Worm (Caenorhabditis elegans) whole organism, L2 larva: ENCODE data around the gene lig-4.

ENCODE experiments used
- C34F6.9 ChIP-seq: fragments of 150-350 bp; optimal IDR thresholded peaks from 2 replicates; lab custom pipeline; 2014; ENCODE audit warnings: missing biosample characterization, missing genetic modification characterization
- F13H6.1 ChIP-seq: sonication (generic microtip); optimal IDR thresholded peaks from 2 replicates; lab custom pipeline; 2016; ENCODE audit warnings: missing genetic modification characterization, missing compliant biosample characterization
- R02D3.7 ChIP-seq: fragments of 150-350 bp; optimal IDR thresholded peaks from 2 replicates; lab custom pipeline; 2014; ENCODE audit warnings: missing biosample characterization, missing genetic modification characterization
- Y55F3AM.14 ChIP-seq: fragments of 200-800 bp; sonication (Bioruptor generic); optimal IDR thresholded peaks from 2 replicates; lab custom pipeline; 2018; ENCODE audit warnings: mild to moderate bottlenecking, missing genetic modification characterization, missing compliant biosample characterization
- ZK546.5 ChIP-seq: sonication (generic microtip); optimal IDR thresholded peaks from 2 replicates; lab custom pipeline; 2017; ENCODE audit warnings: missing biosample characterization, missing genetic modification characterization
- alr-1 ChIP-seq: fragments of 150-350 bp; optimal IDR thresholded peaks from 2 replicates; lab custom pipeline; 2014; ENCODE audit warnings: missing biosample characterization, missing genetic modification characterization
- aly-2 ChIP-seq: fragments of 150-350 bp; optimal IDR thresholded peaks from 2 replicates; lab custom pipeline; 2014; ENCODE audit warnings: missing biosample characterization, missing genetic modification characterization
- ama-1 ChIP-seq: fragments of 150-350 bp; optimal IDR thresholded peaks from 2 replicates; lab custom pipeline; 2018; ENCODE audit warnings: inconsistent platforms
- blmp-1 ChIP-seq: sonication (generic microtip); optimal IDR thresholded peaks from 2 replicates; lab custom pipeline; 2017; ENCODE audit warnings: missing genetic modification characterization, mild to moderate bottlenecking, missing compliant biosample characterization, antibody characterized with exemption, moderate library complexity; ENCODE audit not compliant: insufficient read depth
- ceh-16 ChIP-seq: fragments of 150-350 bp; optimal IDR thresholded peaks from 2 replicates; lab custom pipeline; 2014; ENCODE audit warnings: missing biosample characterization, missing genetic modification characterization
- ceh-82 ChIP-seq: fragments of 150-350 bp; optimal IDR thresholded peaks from 2 replicates; lab custom pipeline; 2014; ENCODE audit warnings: missing biosample characterization, missing genetic modification characterization
- crh-2 ChIP-seq: sonication (generic microtip); optimal IDR thresholded peaks from 2 replicates; lab custom pipeline; 2017; ENCODE audit warnings: missing biosample characterization, missing genetic modification characterization
- dmd-4 ChIP-seq: sonication (generic microtip); optimal IDR thresholded peaks from 2 replicates; lab custom pipeline; 2017; ENCODE audit warnings: missing biosample characterization, missing genetic modification characterization
- egl-27 ChIP-seq: sonication (generic microtip); optimal IDR thresholded peaks from 3 replicates; lab custom pipeline; 2017; ENCODE audit warnings: missing biosample characterization, missing genetic modification reagents, missing genetic modification characterization
- elt-1 ChIP-seq: fragments of 150-350 bp; optimal IDR thresholded peaks from 2 replicates; lab custom pipeline; 2014; ENCODE audit warnings: missing biosample characterization, missing genetic modification characterization
- elt-3 ChIP-seq: sonication (generic microtip); optimal IDR thresholded peaks from 2 replicates; lab custom pipeline; 2017; ENCODE audit warnings: missing biosample characterization, missing genetic modification characterization
- fos-1 ChIP-seq: fragments of 150-350 bp; optimal IDR thresholded peaks from 2 replicates; lab custom pipeline; 2014; ENCODE audit warnings: missing biosample characterization, missing genetic modification characterization
- gmeb-1 ChIP-seq: fragments of 150-350 bp; optimal IDR thresholded peaks from 2 replicates; lab custom pipeline; 2014; ENCODE audit warnings: missing biosample characterization, missing genetic modification characterization
- lin-11 ChIP-seq: fragments of 150-350 bp; sonication (generic microtip); optimal IDR thresholded peaks from 2 replicates; lab custom pipeline; 2014; ENCODE audit warnings: missing biosample characterization, missing genetic modification characterization, inconsistent platforms, mixed read lengths
- lin-13 ChIP-seq: fragments of 150-350 bp; optimal IDR thresholded peaks from 2 replicates; lab custom pipeline; 2014; ENCODE audit warnings: missing biosample characterization, missing genetic modification reagents, missing genetic modification characterization
- lin-39 ChIP-seq: fragments of 150-350 bp; optimal IDR thresholded peaks from 2 replicates; lab custom pipeline; 2014; ENCODE audit warnings: missing biosample characterization, missing genetic modification reagents, missing genetic modification characterization
- lsy-2 ChIP-seq, 2 experiments: fragments of 150-350 bp in 1 of 2; sonication (generic microtip) in 1 of 2; optimal IDR thresholded peaks; 2 replicates each; lab custom pipeline; 2014 to 2017; ENCODE audit warnings: missing biosample characterization in 2 of 2, missing genetic modification characterization in 2 of 2
- mab-5 ChIP-seq: fragments of 150-350 bp; optimal IDR thresholded peaks from 2 replicates; lab custom pipeline; 2014; ENCODE audit warnings: missing biosample characterization, missing genetic modification characterization
- mbf-1 ChIP-seq: sonication (generic microtip); optimal IDR thresholded peaks from 2 replicates; lab custom pipeline; 2017; ENCODE audit warnings: missing biosample characterization, missing genetic modification characterization
- mdl-1 ChIP-seq, 2 experiments: fragments of 150-350 bp in 1 of 2; sonication (generic microtip) in 1 of 2; optimal IDR thresholded peaks; 2 replicates each; lab custom pipeline; 2017; ENCODE audit warnings: missing biosample characterization in 2 of 2, missing genetic modification characterization in 2 of 2
- nhr-10 ChIP-seq: sonication (generic microtip); optimal IDR thresholded peaks from 2 replicates; lab custom pipeline; 2017; ENCODE audit warnings: missing biosample characterization, missing genetic modification characterization
- nhr-11 ChIP-seq: fragments of 150-350 bp; optimal IDR thresholded peaks from 2 replicates; lab custom pipeline; 2014; ENCODE audit warnings: missing biosample characterization, missing genetic modification characterization
- nhr-12 ChIP-seq: fragments of 150-350 bp; optimal IDR thresholded peaks from 2 replicates; lab custom pipeline; 2014; ENCODE audit warnings: missing biosample characterization, missing genetic modification characterization
- nhr-129 ChIP-seq: fragments of 150-350 bp; optimal IDR thresholded peaks from 2 replicates; lab custom pipeline; 2014; ENCODE audit warnings: missing biosample characterization, missing genetic modification characterization
- nhr-21 ChIP-seq: fragments of 150-350 bp; optimal IDR thresholded peaks from 2 replicates; lab custom pipeline; 2014; ENCODE audit warnings: missing biosample characterization, missing genetic modification characterization
- nhr-23 ChIP-seq: fragments of 150-350 bp; optimal IDR thresholded peaks from 2 replicates; lab custom pipeline; 2014; ENCODE audit warnings: missing biosample characterization, missing genetic modification reagents, missing genetic modification characterization
- nhr-237 ChIP-seq: fragments of 150-350 bp; optimal IDR thresholded peaks from 2 replicates; lab custom pipeline; 2014; ENCODE audit warnings: missing biosample characterization, missing genetic modification characterization
- nhr-25 ChIP-seq: fragments of 150-350 bp; sonication (generic microtip); optimal IDR thresholded peaks from 3 replicates; lab custom pipeline; 2014; ENCODE audit warnings: missing biosample characterization, missing genetic modification characterization
- nhr-6 ChIP-seq: fragments of 150-350 bp; optimal IDR thresholded peaks from 2 replicates; lab custom pipeline; 2014; ENCODE audit warnings: missing biosample characterization, missing genetic modification characterization
- nhr-77 ChIP-seq: fragments of 150-350 bp; optimal IDR thresholded peaks from 2 replicates; lab custom pipeline; 2014; ENCODE audit warnings: missing biosample characterization, missing genetic modification characterization
- peb-1 ChIP-seq: fragments of 150-350 bp; optimal IDR thresholded peaks from 2 replicates; lab custom pipeline; 2014; ENCODE audit warnings: missing biosample characterization, missing genetic modification characterization
- sem-4 ChIP-seq: fragments of 150-350 bp; optimal IDR thresholded peaks from 2 replicates; lab custom pipeline; 2014; ENCODE audit warnings: missing biosample characterization, missing genetic modification reagents, missing genetic modification characterization
- skn-1 ChIP-seq: sonication (generic microtip); optimal IDR thresholded peaks from 2 replicates; lab custom pipeline; 2017; ENCODE audit warnings: missing biosample characterization, missing genetic modification characterization
- sma-3 ChIP-seq: sonication (generic microtip); optimal IDR thresholded peaks from 2 replicates; lab custom pipeline; 2016; ENCODE audit warnings: missing genetic modification reagents, missing genetic modification characterization, missing compliant biosample characterization
- sma-9 ChIP-seq, 2 experiments: fragments of 150-350 bp in 1 of 2; sonication (generic microtip) in 1 of 2; optimal IDR thresholded peaks; 2 replicates each; lab custom pipeline; 2014 to 2016; ENCODE audit warnings: missing genetic modification characterization in 2 of 2, mild to moderate bottlenecking in 1 of 2, missing biosample characterization in 1 of 2, missing compliant biosample characterization in 1 of 2, missing genetic modification reagents in 1 of 2, moderate library complexity in 1 of 2
- snpc-4 ChIP-seq: fragments of 150-350 bp; optimal IDR thresholded peaks from 2 replicates; lab custom pipeline; 2014; ENCODE audit warnings: missing biosample characterization, missing genetic modification characterization
- unc-39 ChIP-seq: fragments of 150-350 bp; optimal IDR thresholded peaks from 2 replicates; lab custom pipeline; 2014; ENCODE audit warnings: missing biosample characterization, missing genetic modification characterization
- unc-55 ChIP-seq: fragments of 150-350 bp; sonication (generic microtip); optimal IDR thresholded peaks from 3 replicates; lab custom pipeline; 2014; ENCODE audit warnings: missing biosample characterization, missing genetic modification reagents, missing genetic modification characterization
- unc-62 ChIP-seq: fragments of 150-350 bp; optimal IDR thresholded peaks from 2 replicates; lab custom pipeline; 2014; ENCODE audit warnings: missing biosample characterization, missing genetic modification reagents, missing genetic modification characterization
- zag-1 ChIP-seq: fragments of 150-350 bp; optimal IDR thresholded peaks from 2 replicates; lab custom pipeline; 2014; ENCODE audit warnings: missing biosample characterization, missing genetic modification characterization
- ztf-1 ChIP-seq: fragments of 200-800 bp; sonication (Bioruptor generic); conservative IDR thresholded peaks from 2 replicates; pipeline ENCODE4 v1.3.6; 2022; ENCODE audit warnings: missing genetic modification characterization, missing compliant biosample characterization
- ztf-11 ChIP-seq: sonication (generic microtip); optimal IDR thresholded peaks from 2 replicates; lab custom pipeline; 2017; ENCODE audit warnings: missing biosample characterization, missing genetic modification characterization
- ztf-4 ChIP-seq: fragments of 150-350 bp; optimal IDR thresholded peaks from 2 replicates; lab custom pipeline; 2014; ENCODE audit warnings: missing biosample characterization, missing genetic modification characterization

lig-4 gene

ce11 chrIII:7570083-7570695, 48.9 kb downstream of the lig-4 start, which contains the start of gene R13A5.7:
Gene R13A5.7, minus strand, starts transcription at chrIII:7570133.
- TF ChIP-seq F13H6.1 (peak; percentile 92), snpc-4 (peak; percentile 45), ceh-16 (peak; percentile 73), mdl-1 (tag; optimal IDR thresholded peaks at IDR 0.05; lab: Kevin White, UChicago) (peak; percentile 90 to 91), mbf-1 (tag; lab: Kevin White, UChicago) (no peak), nhr-237 (no peak), blmp-1 (tag; lab: Kevin White, UChicago) (peak; percentile 40), ZK546.5 (tag; lab: Kevin White, UChicago) (no peak), nhr-77 (tag; lab: Kevin White, UChicago) (no peak), gmeb-1 (peak; percentile 63), lin-13 (GFP tag; lab: Kevin White, UChicago) (peak; percentile 62), sma-9 (GFP tag; optimal IDR thresholded peaks at IDR 0.05; lab: Kevin White, UChicago) (peak; percentile 78), sma-9 (tag; optimal IDR thresholded peaks at IDR 0.05; lab: Kevin White, UChicago) (no peak), lin-11 (tag; lab: Kevin White, UChicago) (no peak), ceh-82 (tag; lab: Kevin White, UChicago) (no peak), ztf-11 (no peak), ama-1 (lab: Kevin White, UChicago) (no peak), ztf-1 (GFP tag; lab: Robert Waterston, UW) (no peak), skn-1 (tag; lab: Kevin White, UChicago) (no peak), peb-1 (tag; lab: Kevin White, UChicago) (no peak), unc-39 (tag; lab: Kevin White, UChicago) (no peak), fos-1 (tag; lab: Kevin White, UChicago) (peak; percentile 87), nhr-23 (no peak), nhr-129 (tag; lab: Kevin White, UChicago) (peak; percentile 94), crh-2 (tag; lab: Kevin White, UChicago) (peak; percentile 89), nhr-11 (tag; lab: Kevin White, UChicago) (no peak), sma-3 (GFP tag; lab: Kevin White, UChicago) (peak; percentile 50), Y55F3AM.14 (GFP tag; lab: Kevin White, UChicago) (no peak), nhr-10 (tag; lab: Kevin White, UChicago) (no peak), mab-5 (tag; lab: Kevin White, UChicago) (peak; percentile 34), unc-62 (GFP tag; lab: Kevin White, UChicago) (no peak), ztf-4 (tag; lab: Kevin White, UChicago) (peak; percentile 68), R02D3.7 (tag; lab: Kevin White, UChicago) (no peak), nhr-21 (peak; percentile 82), sem-4 (tag; lab: Kevin White, UChicago) (peak; percentile 85), C34F6.9 (peak; percentile 88), aly-2 (tag; lab: Kevin White, UChicago) (no peak), nhr-25 (tag; lab: Kevin White, UChicago) (peak; percentile 39), elt-1 (tag; lab: Kevin White, UChicago) (no peak), nhr-12 (tag; lab: Kevin White, UChicago) (no peak), nhr-6 (peak; percentile 37), dmd-4 (no peak), unc-55 (GFP tag; lab: Kevin White, UChicago) (peak; percentile 72), lin-39 (tag; lab: Kevin White, UChicago) (no peak), elt-3 (tag; lab: Kevin White, UChicago) (no peak), egl-27 (tag; lab: Kevin White, UChicago) (peak; percentile 60), lsy-2 (tag; optimal IDR thresholded peaks at IDR 0.05; lab: Kevin White, UChicago) (peak; percentile 60 to 87), alr-1 (tag; lab: Kevin White, UChicago) (no peak), zag-1 (tag; lab: Kevin White, UChicago) (peak; percentile 60)
